Fruit fly (Drosophila melanogaster): ENCODE measurements around the gene CG10598.

Gene CG10598

DNA sequence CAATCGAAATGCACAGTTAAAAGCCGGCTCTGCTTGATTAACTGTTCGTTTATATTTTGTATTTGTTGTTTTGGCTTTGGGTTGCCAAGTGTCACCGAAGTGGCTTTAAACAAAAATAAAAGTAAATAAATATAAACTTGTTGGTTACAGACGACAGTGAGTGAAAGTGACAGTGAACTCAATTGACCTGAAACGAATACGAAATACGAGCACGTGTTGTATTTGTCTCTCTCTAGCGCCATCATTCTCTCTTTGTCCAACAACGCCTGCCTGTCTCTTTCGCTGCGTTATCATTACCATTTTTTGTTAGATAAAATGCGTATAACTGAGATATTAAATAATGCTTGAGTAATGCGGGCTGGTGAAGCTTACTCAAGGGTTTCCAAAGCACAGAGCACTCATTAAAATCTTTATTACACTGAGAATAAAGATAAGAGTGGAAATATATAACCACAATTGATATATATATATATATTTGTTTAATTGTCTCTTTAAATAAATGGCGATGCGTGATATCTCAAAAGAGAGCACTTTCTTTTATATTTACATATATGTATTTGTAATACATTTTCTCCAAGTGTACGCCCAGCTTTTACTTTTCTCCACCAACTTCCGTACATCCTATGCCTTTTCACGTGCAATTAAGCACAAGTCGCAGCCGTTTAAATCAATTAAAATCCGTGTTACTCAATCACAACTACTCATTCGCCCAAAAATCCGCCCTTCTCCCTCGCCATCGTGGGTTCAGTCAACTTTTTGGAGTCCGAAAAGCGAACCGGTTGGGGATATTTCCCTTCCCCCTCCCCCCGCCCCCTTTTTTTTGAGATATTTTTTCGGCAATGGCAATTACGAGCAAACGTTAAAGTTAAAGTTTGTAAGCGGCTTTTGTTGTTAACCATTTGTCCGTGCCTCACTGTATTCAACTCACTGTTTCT, 45.1 kb downstream of the CG10598 start:
- no peak for TF ChIP-seq Mio (GFP tag; optimal IDR thresholded peaks at IDR 0.05)
- no peak for TF ChIP-seq dmrt93B (GFP tag; optimal IDR thresholded peaks at IDR 0.05)
- TF ChIP-seq rgr (GFP tag; optimal IDR thresholded peaks at IDR 0.05) = peak; percentile 9
- peak in 1 of 2 experiments; percentile 14 for TF ChIP-seq foxo (GFP tag; optimal IDR thresholded peaks at IDR 0.05)
- TF ChIP-seq Abd-B (GFP tag; optimal IDR thresholded peaks at IDR 0.05) = no peak
- TF ChIP-seq Sp1 (GFP tag; optimal IDR thresholded peaks at IDR 0.05) = peak; percentile 46
- TF ChIP-seq Hr78 (GFP tag; optimal IDR thresholded peaks at IDR 0.05) = no peak
- TF ChIP-seq Dfd (GFP tag; optimal IDR thresholded peaks at IDR 0.05) = peak; percentile 75
- TF ChIP-seq N (GFP tag; optimal IDR thresholded peaks at IDR 0.05) = no peak
- TF ChIP-seq OdsH (GFP tag; optimal IDR thresholded peaks at IDR 0.05) = peak; percentile 26
- TF ChIP-seq dl (GFP tag; optimal IDR thresholded peaks at IDR 0.05; ENCODE audit: insufficient read depth in 1 of 2, partially characterized antibody in 2 of 2) = no peak
- no peak for TF ChIP-seq tai (GFP tag; optimal IDR thresholded peaks at IDR 0.05)
- TF ChIP-seq HLH106 (tag; optimal IDR thresholded peaks at IDR 0.05) = peak; percentile 45
- TF ChIP-seq dsf (GFP tag; optimal IDR thresholded peaks at IDR 0.05; ENCODE audit: borderline replicate concordance) = no peak
- TF ChIP-seq psq (GFP tag; optimal IDR thresholded peaks at IDR 0.05) = peak; percentile 23

DNA sequence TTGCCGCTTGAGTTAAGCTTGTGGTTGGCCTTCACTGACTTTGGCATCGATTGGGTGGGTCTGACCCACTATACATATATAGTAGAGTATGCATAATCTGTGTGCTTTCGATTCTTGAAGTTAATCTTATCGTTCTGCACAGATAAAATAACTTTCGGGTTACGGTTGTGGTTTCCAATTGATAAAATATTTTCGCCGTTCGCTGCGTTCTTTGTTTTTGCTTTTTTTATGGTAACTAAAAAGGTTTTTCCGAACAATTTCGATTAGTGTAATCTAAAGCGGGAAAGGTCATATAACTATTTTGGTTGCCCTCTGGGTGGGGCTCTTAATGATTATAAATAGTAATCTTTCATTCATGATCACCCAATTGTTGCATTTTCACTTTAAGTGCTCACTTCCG, 46.1 kb downstream of the CG10598 start:
- TF ChIP-seq Jra (GFP tag; optimal IDR thresholded peaks at IDR 0.05) (no peak), foxo (GFP tag; optimal IDR thresholded peaks at IDR 0.05) (no peak), Dfd (GFP tag; optimal IDR thresholded peaks at IDR 0.05) (no peak), pan (optimal IDR thresholded peaks at IDR 0.05) (no peak), Hr83 (GFP tag; optimal IDR thresholded peaks at IDR 0.05; ENCODE audit: poor library complexity, severe bottlenecking) (no peak), rgr (GFP tag; optimal IDR thresholded peaks at IDR 0.05) (no peak), br (GFP tag; optimal IDR thresholded peaks at IDR 0.05) (no peak), GATAd (GFP tag; optimal IDR thresholded peaks at IDR 0.05) (no peak), N (GFP tag; optimal IDR thresholded peaks at IDR 0.05) (no peak), lola (GFP tag; optimal IDR thresholded peaks at IDR 0.05) (no peak), brk (GFP tag; optimal IDR thresholded peaks at IDR 0.05) (no peak), dmrt93B (GFP tag; optimal IDR thresholded peaks at IDR 0.05) (no peak), Rel (GFP tag; optimal IDR thresholded peaks at IDR 0.05) (no peak), Rel (tag; optimal IDR thresholded peaks at IDR 0.05) (no peak), sage (GFP tag; optimal IDR thresholded peaks at IDR 0.05) (no peak), h (GFP tag; optimal IDR thresholded peaks at IDR 0.05) (no peak), CG9705 (GFP tag; optimal IDR thresholded peaks at IDR 0.05) (no peak), psq (GFP tag; optimal IDR thresholded peaks at IDR 0.05) (no peak)

- peak; percentile 99 for TF ChIP-seq fru (GFP tag; optimal IDR thresholded peaks at IDR 0.05)
- TF ChIP-seq HLH106 (tag; optimal IDR thresholded peaks at IDR 0.05) = peak; percentile 99
- TF ChIP-seq usp (GFP tag; optimal IDR thresholded peaks at IDR 0.05) = no peak
- TF ChIP-seq foxo (GFP tag; optimal IDR thresholded peaks at IDR 0.05) = peak; percentile 88 to 99
- peak; percentile 97 for TF ChIP-seq dmrt93B (GFP tag; optimal IDR thresholded peaks at IDR 0.05)
- TF ChIP-seq CG9705 (GFP tag; optimal IDR thresholded peaks at IDR 0.05) = peak; percentile 92
- peak; percentile 97 for TF ChIP-seq Rel (GFP tag; optimal IDR thresholded peaks at IDR 0.05)
- peak; percentile 87 for TF ChIP-seq Rel (tag; optimal IDR thresholded peaks at IDR 0.05)
- no peak for TF ChIP-seq Jra (GFP tag; optimal IDR thresholded peaks at IDR 0.05)
- TF ChIP-seq Hr83 (GFP tag; optimal IDR thresholded peaks at IDR 0.05; ENCODE audit: poor library complexity, severe bottlenecking) = peak; percentile 41
- peak; percentile 24 for TF ChIP-seq Hnf4 (GFP tag; optimal IDR thresholded peaks at IDR 0.05)
- peak in 1 of 2 experiments; percentile 45 for TF ChIP-seq dl (GFP tag; optimal IDR thresholded peaks at IDR 0.05; ENCODE audit: insufficient read depth in 1 of 2, partially characterized antibody in 2 of 2)
- peak; percentile 94 for TF ChIP-seq sv (GFP tag; optimal IDR thresholded peaks at IDR 0.05)
- TF ChIP-seq CG32264 (GFP tag; optimal IDR thresholded peaks at IDR 0.05) = peak; percentile 97
- no peak for TF ChIP-seq Hr78 (GFP tag; optimal IDR thresholded peaks at IDR 0.05)
- TF ChIP-seq Dfd (GFP tag; optimal IDR thresholded peaks at IDR 0.05) = peak; percentile 94
- TF ChIP-seq h (GFP tag; optimal IDR thresholded peaks at IDR 0.05) = peak; percentile 99
- TF ChIP-seq sage (GFP tag; optimal IDR thresholded peaks at IDR 0.05) = peak; percentile 97
- TF ChIP-seq ey (GFP tag; optimal IDR thresholded peaks at IDR 0.05) = peak; percentile 82
- no peak for TF ChIP-seq OdsH (GFP tag; optimal IDR thresholded peaks at IDR 0.05)
- TF ChIP-seq woc (GFP tag; optimal IDR thresholded peaks at IDR 0.05) = peak; percentile 99
- TF ChIP-seq Myc (optimal IDR thresholded peaks at IDR 0.05) = no peak
- TF ChIP-seq CrebA (GFP tag; optimal IDR thresholded peaks at IDR 0.05; ENCODE audit: borderline replicate concordance) = peak; percentile 92
- TF ChIP-seq rgr (GFP tag; optimal IDR thresholded peaks at IDR 0.05) = peak; percentile 3
- no peak for TF ChIP-seq br (GFP tag; optimal IDR thresholded peaks at IDR 0.05)
These were observed 48.2 kb downstream of the CG10598 start for dm6 chrX:17178484-17178921.

All from whole organism, wandering third instar larva.